Worm (Caenorhabditis elegans) whole organism, late embryonic: ENCODE results near the gene C02D5.2.

Experiments
- F13H6.1 ChIP-seq: sonication (generic microtip); optimal IDR thresholded peaks from 2 replicates; lab custom pipeline; 2016; ENCODE audit warnings: missing genetic modification characterization, missing compliant biosample characterization
- ahr-1 ChIP-seq: sonication (generic microtip); optimal IDR thresholded peaks from 2 replicates; lab custom pipeline; 2016; ENCODE audit warnings: missing genetic modification characterization, missing compliant biosample characterization
- ceh-34 ChIP-seq: sonication (generic microtip); optimal IDR thresholded peaks from 2 replicates; lab custom pipeline; 2016; ENCODE audit warnings: mild to moderate bottlenecking, missing genetic modification characterization, missing compliant biosample characterization
- ceh-45 ChIP-seq: fragments of 200-800 bp; sonication (Bioruptor generic); IDR thresholded peaks from 2 replicates; pipeline ENCODE4 v1.3.6; 2022; ENCODE audit warnings: missing genetic modification reagents, missing genetic modification characterization, missing compliant biosample characterization
- eyg-1 ChIP-seq: sonication (generic microtip); optimal IDR thresholded peaks from 2 replicates; lab custom pipeline; 2016; ENCODE audit warnings: missing genotype, missing genetic modification characterization, missing compliant biosample characterization
- fkh-10 ChIP-seq: fragments of 150-350 bp; optimal IDR thresholded peaks from 2 replicates; lab custom pipeline; 2014; ENCODE audit warnings: missing biosample characterization, missing genetic modification reagents, missing genetic modification characterization
- hlh-30 ChIP-seq: sonication (generic microtip); optimal IDR thresholded peaks from 2 replicates; lab custom pipeline; 2017; ENCODE audit warnings: antibody characterized with exemption, missing genetic modification characterization, missing compliant biosample characterization; ENCODE audit not compliant: insufficient read depth
- hlh-8 ChIP-seq: sonication (generic microtip); optimal IDR thresholded peaks from 2 replicates; lab custom pipeline; 2016; ENCODE audit warnings: missing genotype, missing genetic modification characterization, missing compliant biosample characterization
- nfya-1 ChIP-seq: sonication (generic microtip); optimal IDR thresholded peaks from 2 replicates; lab custom pipeline; 2017; ENCODE audit warnings: missing genetic modification characterization, mild to moderate bottlenecking, missing compliant biosample characterization, antibody characterized with exemption, moderate library complexity
- pha-4 ChIP-seq: fragments of 150-350 bp; optimal IDR thresholded peaks from 2 replicates; lab custom pipeline; 2018; ENCODE audit warnings: missing biosample characterization, missing genetic modification reagents, missing genetic modification characterization
- sox-4 ChIP-seq: sonication (generic microtip); optimal IDR thresholded peaks from 2 replicates; lab custom pipeline; 2017; ENCODE audit warnings: mild to moderate bottlenecking, missing genetic modification characterization, inconsistent platforms, missing compliant biosample characterization
- ttx-3 ChIP-seq: sonication (generic microtip); optimal IDR thresholded peaks from 2 replicates; lab custom pipeline; 2016; ENCODE audit warnings: missing genetic modification reagents, missing genetic modification characterization, missing compliant biosample characterization

DNA sequence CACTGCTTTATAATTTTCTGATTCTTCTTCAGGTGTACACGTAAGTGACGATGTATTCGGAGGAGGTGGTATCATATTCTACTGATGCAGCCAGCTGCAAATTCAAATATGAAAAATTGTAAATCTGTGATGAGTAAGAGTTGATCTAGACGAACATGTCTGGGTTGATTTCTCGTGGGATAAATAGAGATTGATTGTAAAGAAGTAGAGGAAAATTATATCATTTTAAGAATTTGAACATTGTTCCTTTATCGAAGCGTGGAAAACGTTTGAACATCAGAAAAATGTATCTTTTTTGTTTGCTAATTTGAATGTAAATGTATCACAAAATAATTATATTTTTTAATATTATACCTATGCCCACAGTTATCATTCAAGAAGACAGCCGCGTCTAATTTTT is 11.6 kb upstream of the C02D5.2 start, which contains the start of gene ZC21.6:
- TF ChIP-seq ceh-45 (GFP tag; lab: Robert Waterston, UW): no peak
- TF ChIP-seq ceh-34 (tag; lab: Kevin White, UChicago): no peak
- no peak for TF ChIP-seq hlh-30 (tag; lab: Kevin White, UChicago)
- no peak for TF ChIP-seq F13H6.1
- no peak for TF ChIP-seq fkh-10 (GFP tag; lab: Kevin White, UChicago)
- TF ChIP-seq eyg-1 (tag; lab: Kevin White, UChicago): no peak
- TF ChIP-seq ttx-3 (tag; lab: Kevin White, UChicago): no peak
- no peak for TF ChIP-seq pha-4 (tag; lab: Kevin White, UChicago)
- no peak for TF ChIP-seq ahr-1 (tag; lab: Kevin White, UChicago)
- no peak for TF ChIP-seq sox-4 (tag; lab: Kevin White, UChicago)
- no peak for TF ChIP-seq nfya-1 (tag; lab: Kevin White, UChicago)
- TF ChIP-seq hlh-8 (tag; lab: Kevin White, UChicago): no peak
